Fruit fly (Drosophila melanogaster): ENCODE measurements around the gene CG34132.

CG34132 gene

dm6 chr2L:7885271-7885670 is at the start of gene CG34132, which contains the start of gene SmE:
Gene CG34132, plus strand, starts transcription at chr2L:7885503.
Gene SmE, minus strand, starts transcription at chr2L:7885450.
- TF ChIP-seq Vsx2 (GFP tag; optimal IDR thresholded peaks at IDR 0.05; ENCODE audit: partially characterized antibody): no peak
- TF ChIP-seq Mio (GFP tag; optimal IDR thresholded peaks at IDR 0.05): no peak
- TF ChIP-seq Sp1 (GFP tag; optimal IDR thresholded peaks at IDR 0.05): no peak
- no peak for TF ChIP-seq lola (GFP tag; optimal IDR thresholded peaks at IDR 0.05)
- TF ChIP-seq Rel (GFP tag; optimal IDR thresholded peaks at IDR 0.05): no peak
- peak; percentile 51 for TF ChIP-seq Rel (tag; optimal IDR thresholded peaks at IDR 0.05)
- no peak for TF ChIP-seq CG9705 (GFP tag; optimal IDR thresholded peaks at IDR 0.05)
- TF ChIP-seq br (GFP tag; optimal IDR thresholded peaks at IDR 0.05): no peak
- peak; percentile 5 for TF ChIP-seq Hnf4 (GFP tag; optimal IDR thresholded peaks at IDR 0.05)
- TF ChIP-seq fru (GFP tag; optimal IDR thresholded peaks at IDR 0.05): no peak
- no peak for TF ChIP-seq usp (GFP tag; optimal IDR thresholded peaks at IDR 0.05)
- TF ChIP-seq dl (GFP tag; optimal IDR thresholded peaks at IDR 0.05; ENCODE audit: insufficient read depth in 1 of 2, partially characterized antibody in 2 of 2): no peak
- no peak for TF ChIP-seq sage (GFP tag; optimal IDR thresholded peaks at IDR 0.05)
- TF ChIP-seq jim (GFP tag; optimal IDR thresholded peaks at IDR 0.05): no peak
- TF ChIP-seq pan (optimal IDR thresholded peaks at IDR 0.05): no peak

- no peak for TF ChIP-seq pan (optimal IDR thresholded peaks at IDR 0.05)
- no peak for TF ChIP-seq dmrt93B (GFP tag; optimal IDR thresholded peaks at IDR 0.05)
- no peak for TF ChIP-seq ey (GFP tag; optimal IDR thresholded peaks at IDR 0.05)
- TF ChIP-seq HLH106 (tag; optimal IDR thresholded peaks at IDR 0.05): no peak
Measured at dm6 chr2L:7838024-7838423, 47.3 kb upstream of the CG34132 start.

dm6 chr2L:7840152-7840551 is 45.2 kb upstream of the CG34132 start, which contains the start of gene CG14537:
Gene CG14537, plus strand, starts transcription at chr2L:7840452.
- TF ChIP-seq fru (GFP tag; optimal IDR thresholded peaks at IDR 0.05): no peak
- no peak for TF ChIP-seq Vsx2 (GFP tag; optimal IDR thresholded peaks at IDR 0.05; ENCODE audit: partially characterized antibody)
- TF ChIP-seq CrebA (GFP tag; optimal IDR thresholded peaks at IDR 0.05; ENCODE audit: borderline replicate concordance): no peak
- TF ChIP-seq Hr83 (GFP tag; optimal IDR thresholded peaks at IDR 0.05; ENCODE audit: poor library complexity, severe bottlenecking): no peak
- TF ChIP-seq Hnf4 (GFP tag; optimal IDR thresholded peaks at IDR 0.05): no peak
- no peak for TF ChIP-seq Rel (GFP tag; optimal IDR thresholded peaks at IDR 0.05)
- TF ChIP-seq Rel (tag; optimal IDR thresholded peaks at IDR 0.05): no peak
- TF ChIP-seq Mio (GFP tag; optimal IDR thresholded peaks at IDR 0.05): no peak
- TF ChIP-seq rgr (GFP tag; optimal IDR thresholded peaks at IDR 0.05): no peak
- no peak for TF ChIP-seq foxo (GFP tag; optimal IDR thresholded peaks at IDR 0.05)

- TF ChIP-seq Vsx2 (GFP tag; optimal IDR thresholded peaks at IDR 0.05; ENCODE audit: partially characterized antibody): no peak
- TF ChIP-seq CG9705 (GFP tag; optimal IDR thresholded peaks at IDR 0.05): no peak
- no peak for TF ChIP-seq foxo (GFP tag; optimal IDR thresholded peaks at IDR 0.05)
- peak; percentile 17 for TF ChIP-seq psq (GFP tag; optimal IDR thresholded peaks at IDR 0.05)
- TF ChIP-seq br (GFP tag; optimal IDR thresholded peaks at IDR 0.05): peak; percentile 52
- no peak for TF ChIP-seq Myc (optimal IDR thresholded peaks at IDR 0.05)
- no peak for TF ChIP-seq Hr83 (GFP tag; optimal IDR thresholded peaks at IDR 0.05; ENCODE audit: poor library complexity, severe bottlenecking)
- TF ChIP-seq Hnf4 (GFP tag; optimal IDR thresholded peaks at IDR 0.05): peak; percentile 9
- peak; percentile 17 for TF ChIP-seq HLH106 (tag; optimal IDR thresholded peaks at IDR 0.05)
- TF ChIP-seq rgr (GFP tag; optimal IDR thresholded peaks at IDR 0.05): peak; percentile 16
- TF ChIP-seq h (GFP tag; optimal IDR thresholded peaks at IDR 0.05): peak; percentile 29
- no peak for TF ChIP-seq dsf (GFP tag; optimal IDR thresholded peaks at IDR 0.05; ENCODE audit: borderline replicate concordance)
- TF ChIP-seq ey (GFP tag; optimal IDR thresholded peaks at IDR 0.05): peak; percentile 42
Measured at dm6 chr2L:7841244-7841643, 44.1 kb upstream of the CG34132 start.

dm6 chr2L:7849472-7849871 is 35.8 kb upstream of the CG34132 start:
- TF ChIP-seq Hr83 (GFP tag; optimal IDR thresholded peaks at IDR 0.05; ENCODE audit: poor library complexity, severe bottlenecking) (no peak), dl (GFP tag; optimal IDR thresholded peaks at IDR 0.05; ENCODE audit: insufficient read depth in 1 of 2, partially characterized antibody in 2 of 2) (no peak), psq (GFP tag; optimal IDR thresholded peaks at IDR 0.05) (no peak), GATAd (GFP tag; optimal IDR thresholded peaks at IDR 0.05) (no peak), br (GFP tag; optimal IDR thresholded peaks at IDR 0.05) (no peak), Hr78 (GFP tag; optimal IDR thresholded peaks at IDR 0.05) (no peak), foxo (GFP tag; optimal IDR thresholded peaks at IDR 0.05) (peak in 1 of 2 experiments; percentile 1), HLH106 (tag; optimal IDR thresholded peaks at IDR 0.05) (no peak)

- TF ChIP-seq sage (GFP tag; optimal IDR thresholded peaks at IDR 0.05): no peak
- TF ChIP-seq Hr83 (GFP tag; optimal IDR thresholded peaks at IDR 0.05; ENCODE audit: poor library complexity, severe bottlenecking): no peak
- TF ChIP-seq foxo (GFP tag; optimal IDR thresholded peaks at IDR 0.05): no peak
- no peak for TF ChIP-seq psq (GFP tag; optimal IDR thresholded peaks at IDR 0.05)
- TF ChIP-seq pan (optimal IDR thresholded peaks at IDR 0.05): no peak
- TF ChIP-seq OdsH (GFP tag; optimal IDR thresholded peaks at IDR 0.05): no peak
- no peak for TF ChIP-seq Dfd (GFP tag; optimal IDR thresholded peaks at IDR 0.05)
- no peak for TF ChIP-seq woc (GFP tag; optimal IDR thresholded peaks at IDR 0.05)
- TF ChIP-seq dl (GFP tag; optimal IDR thresholded peaks at IDR 0.05; ENCODE audit: insufficient read depth in 1 of 2, partially characterized antibody in 2 of 2): no peak
- no peak for TF ChIP-seq br (GFP tag; optimal IDR thresholded peaks at IDR 0.05)
- TF ChIP-seq Jra (GFP tag; optimal IDR thresholded peaks at IDR 0.05): no peak
- no peak for TF ChIP-seq fru (GFP tag; optimal IDR thresholded peaks at IDR 0.05)
- no peak for TF ChIP-seq brk (GFP tag; optimal IDR thresholded peaks at IDR 0.05)
- no peak for TF ChIP-seq sv (GFP tag; optimal IDR thresholded peaks at IDR 0.05)
- TF ChIP-seq usp (GFP tag; optimal IDR thresholded peaks at IDR 0.05): no peak
- no peak for TF ChIP-seq rgr (GFP tag; optimal IDR thresholded peaks at IDR 0.05)
- no peak for TF ChIP-seq GATAd (GFP tag; optimal IDR thresholded peaks at IDR 0.05)
- TF ChIP-seq dmrt93B (GFP tag; optimal IDR thresholded peaks at IDR 0.05): no peak
- no peak for TF ChIP-seq jim (GFP tag; optimal IDR thresholded peaks at IDR 0.05)
Measured at dm6 chr2L:7850406-7850805, 34.9 kb upstream of the CG34132 start.

All from whole organism, wandering third instar larva.